Fruit fly (Drosophila melanogaster): ENCODE measurements around the gene Cda4.

DNA sequence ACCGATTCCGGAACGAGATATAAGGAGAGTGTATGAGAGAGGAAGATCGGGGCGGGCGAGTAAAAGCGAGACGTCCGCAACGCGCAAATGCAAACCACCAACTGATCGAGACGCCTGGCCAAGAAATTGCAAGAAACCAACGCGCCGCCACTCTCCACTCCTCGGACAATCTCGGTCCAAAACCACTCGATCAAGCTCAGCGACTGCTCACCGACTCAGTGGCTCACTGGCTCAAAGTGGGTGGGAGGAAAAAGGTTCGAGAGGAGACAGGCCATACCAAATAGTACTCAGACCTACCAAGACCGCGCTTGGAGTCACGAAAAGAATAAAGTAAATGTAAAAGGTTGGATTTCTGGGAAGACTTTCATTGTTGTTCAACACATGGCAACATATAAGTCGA lies at the start of gene Cda4:
- TF ChIP-seq pum (GFP tag; optimal IDR thresholded peaks at IDR 0.05) (no peak), sna (GFP tag; IDR thresholded peaks at IDR 0.05; ENCODE audit: partially characterized antibody) (no peak), sim (GFP tag; IDR thresholded peaks at IDR 0.05) (no peak), emc (GFP tag; optimal IDR thresholded peaks at IDR 0.05) (no peak), CG17359 (tag; optimal IDR thresholded peaks at IDR 0.05) (no peak), YL-1 (GFP tag; optimal IDR thresholded peaks at IDR 0.05) (no peak), lola (GFP tag; optimal IDR thresholded peaks at IDR 0.05) (no peak), chm (GFP tag; IDR thresholded peaks at IDR 0.05) (no peak), crp (GFP tag; optimal IDR thresholded peaks at IDR 0.05) (no peak), CG4424 (GFP tag; optimal IDR thresholded peaks at IDR 0.05) (no peak), Asciz (GFP tag; optimal IDR thresholded peaks at IDR 0.05) (no peak), CG9817 (tag; optimal IDR thresholded peaks at IDR 0.05) (no peak)

Data from whole organism, embryonic.